Worm (Caenorhabditis elegans): ENCODE measurements around the gene B0034.4.

DNA sequence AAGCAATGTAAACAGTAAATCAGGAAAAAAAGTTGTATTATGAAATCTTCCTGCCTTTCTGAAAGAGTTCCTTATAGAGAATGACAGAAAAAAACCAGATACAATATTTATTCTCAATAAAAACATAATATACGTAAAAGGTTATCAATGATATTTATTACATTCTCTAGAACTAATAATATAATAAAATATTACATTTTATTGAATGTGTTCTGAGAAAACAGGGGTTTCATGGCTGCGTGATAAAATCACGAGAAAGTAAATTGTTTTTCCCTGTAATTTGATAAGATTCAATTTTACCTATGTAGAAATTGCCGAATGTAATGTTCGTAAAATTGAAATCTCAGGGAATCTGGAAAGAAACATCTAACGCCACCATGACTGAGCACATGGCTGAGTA is 4.4 kb downstream of the B0034.4 start:
- TF ChIP-seq nhr-237 (tag; optimal IDR thresholded peaks at IDR 0.05) (no peak), lin-11 (tag; optimal IDR thresholded peaks at IDR 0.05) (no peak), zag-1 (tag; optimal IDR thresholded peaks at IDR 0.05) (no peak), elt-3 (tag; optimal IDR thresholded peaks at IDR 0.05) (no peak), nhr-6 (tag; optimal IDR thresholded peaks at IDR 0.05) (no peak), ztf-4 (tag; optimal IDR thresholded peaks at IDR 0.05) (no peak), mab-5 (tag; optimal IDR thresholded peaks at IDR 0.05) (no peak), nhr-77 (tag; optimal IDR thresholded peaks at IDR 0.05) (no peak)

All from whole organism, L2 larva.